In genomic region chrX:7204183-7204582, dm6 we compare ENCODE assay signal across 3 fruit fly cellular contexts.
TF ChIP-seq lines count a peak whose summit lies in the region.

No protein-coding gene starts in this region.

TF ChIP-seq in whole organism, embryonic, 481 proteins besides CTCF, POLR2A, EP300 and RAD21 (continued from another document and continues in another):
- no peak for TF ChIP-seq Hmr (GFP tag; optimal IDR thresholded peaks at IDR 0.05; lab: Kevin White, UChicago)
- no peak for TF ChIP-seq sd (tag; optimal IDR thresholded peaks at IDR 0.05; lab: Kevin White, UChicago)
- TF ChIP-seq CG43689 (GFP tag; IDR thresholded peaks at IDR 0.05; lab: Robert Waterston, UW): no peak
- peak; percentile 62 for TF ChIP-seq row (GFP tag; IDR thresholded peaks at IDR 0.05; lab: Robert Waterston, UW)
- no peak for TF ChIP-seq tin (GFP tag; optimal IDR thresholded peaks at IDR 0.05; lab: Kevin White, UChicago)
- no peak for TF ChIP-seq ken (GFP tag; IDR thresholded peaks at IDR 0.05; lab: Robert Waterston, UW)
- TF ChIP-seq CoRest (tag; optimal IDR thresholded peaks at IDR 0.05; lab: Kevin White, UChicago): peak; percentile 75
- peak; percentile 72 for TF ChIP-seq CG14710 (tag; optimal IDR thresholded peaks at IDR 0.05; lab: Kevin White, UChicago)
- TF ChIP-seq crol (GFP tag; IDR thresholded peaks at IDR 0.05; lab: Robert Waterston, UW): no peak
- peak; percentile 59 for TF ChIP-seq lmd (GFP tag; IDR thresholded peaks at IDR 0.05; lab: Robert Waterston, UW)
- no peak for TF ChIP-seq pzg (GFP tag; optimal IDR thresholded peaks at IDR 0.05; lab: Kevin White, UChicago)
- no peak for TF ChIP-seq D (optimal IDR thresholded peaks at IDR 0.05; lab: Kevin White, UChicago)
- peak; percentile 56 for TF ChIP-seq D (GFP tag; optimal IDR thresholded peaks at IDR 0.05; lab: Kevin White, UChicago)
- no peak for TF ChIP-seq Max (GFP tag; optimal IDR thresholded peaks at IDR 0.05; lab: Kevin White, UChicago)
- TF ChIP-seq CG14667 (GFP tag; IDR thresholded peaks at IDR 0.05; lab: Robert Waterston, UW): no peak
- TF ChIP-seq zen (tag; optimal IDR thresholded peaks at IDR 0.05; lab: Kevin White, UChicago): no peak
- TF ChIP-seq CG10274 (GFP tag; optimal IDR thresholded peaks at IDR 0.05; lab: Kevin White, UChicago): no peak
- TF ChIP-seq zen2 (GFP tag; IDR thresholded peaks at IDR 0.05; lab: Robert Waterston, UW; ENCODE audit: partially characterized antibody): no peak
- no peak for TF ChIP-seq fu2 (GFP tag; optimal IDR thresholded peaks at IDR 0.05; lab: Kevin White, UChicago)
- TF ChIP-seq cwo (GFP tag; optimal IDR thresholded peaks at IDR 0.05; lab: Kevin White, UChicago): no peak
- TF ChIP-seq CG17359 (tag; optimal IDR thresholded peaks at IDR 0.05; lab: Kevin White, UChicago): peak; percentile 63
- TF ChIP-seq CG15601 (tag; optimal IDR thresholded peaks at IDR 0.05; lab: Kevin White, UChicago): peak; percentile 72
- peak; percentile 73 for TF ChIP-seq dmrt11E (tag; optimal IDR thresholded peaks at IDR 0.05; lab: Kevin White, UChicago)
- no peak for TF ChIP-seq CG4820 (GFP tag; optimal IDR thresholded peaks at IDR 0.05; lab: Kevin White, UChicago)
- no peak for TF ChIP-seq CG15073 (GFP tag; optimal IDR thresholded peaks at IDR 0.05; lab: Kevin White, UChicago)
- TF ChIP-seq abd-A (tag; optimal IDR thresholded peaks at IDR 0.05; lab: Kevin White, UChicago): no peak
- no peak for TF ChIP-seq CG8281 (tag; optimal IDR thresholded peaks at IDR 0.05; lab: Kevin White, UChicago)
- no peak for TF ChIP-seq Side (GFP tag; optimal IDR thresholded peaks at IDR 0.05; lab: Kevin White, UChicago)
- TF ChIP-seq Doc3 (GFP tag; IDR thresholded peaks at IDR 0.05; lab: Robert Waterston, UW; ENCODE audit: partially characterized antibody): no peak
- peak; percentile 64 for TF ChIP-seq Sox100B (GFP tag; optimal IDR thresholded peaks at IDR 0.05; lab: Kevin White, UChicago)
- no peak for TF ChIP-seq CG5953 (GFP tag; IDR thresholded peaks at IDR 0.05; lab: Robert Waterston, UW)
- no peak for TF ChIP-seq ssp (GFP tag; IDR thresholded peaks at IDR 0.05; lab: Robert Waterston, UW)
- no peak for TF ChIP-seq Poxn (GFP tag; IDR thresholded peaks at IDR 0.05; lab: Robert Waterston, UW)
- TF ChIP-seq CG8290 (GFP tag; optimal IDR thresholded peaks at IDR 0.05; lab: Kevin White, UChicago): no peak
- no peak for TF ChIP-seq CG8290 (tag; optimal IDR thresholded peaks at IDR 0.05; lab: Kevin White, UChicago)
- no peak for TF ChIP-seq Stat92E (GFP tag; optimal IDR thresholded peaks at IDR 0.05; lab: Kevin White, UChicago)
- TF ChIP-seq CG9932 (GFP tag; IDR thresholded peaks at IDR 0.05; lab: Robert Waterston, UW): no peak
- TF ChIP-seq trem (tag; optimal IDR thresholded peaks at IDR 0.05; lab: Kevin White, UChicago): peak; percentile 66
- no peak for TF ChIP-seq pfk (GFP tag; optimal IDR thresholded peaks at IDR 0.05; lab: Kevin White, UChicago)
- TF ChIP-seq Ptx1 (GFP tag; IDR thresholded peaks at IDR 0.05; lab: Robert Waterston, UW): peak; percentile 62
- TF ChIP-seq ab (GFP tag; optimal IDR thresholded peaks at IDR 0.05; lab: Kevin White, UChicago): no peak
- no peak for TF ChIP-seq CG6175 (GFP tag; IDR thresholded peaks at IDR 0.05; lab: Robert Waterston, UW)
- no peak for TF ChIP-seq Fer2 (tag; optimal IDR thresholded peaks at IDR 0.05; lab: Kevin White, UChicago)
- TF ChIP-seq CG31365 (tag; optimal IDR thresholded peaks at IDR 0.05; lab: Kevin White, UChicago): no peak
- no peak for TF ChIP-seq HLHmδ (GFP tag; optimal IDR thresholded peaks at IDR 0.05; lab: Kevin White, UChicago)
- TF ChIP-seq D19B (GFP tag; optimal IDR thresholded peaks at IDR 0.05; lab: Kevin White, UChicago): no peak
- no peak for TF ChIP-seq gt (GFP tag; IDR thresholded peaks at IDR 0.05; lab: Robert Waterston, UW)

TF ChIP-seq in whole organism, prepupa, 60 proteins besides CTCF, POLR2A, EP300 and RAD21 (continued from another document):
- peak; percentile 65 for TF ChIP-seq CG6808 (GFP tag; optimal IDR thresholded peaks at IDR 0.05; lab: Kevin White, UChicago)
- TF ChIP-seq Sox102F (GFP tag; optimal IDR thresholded peaks at IDR 0.05; lab: Kevin White, UChicago): peak; percentile 50
- peak; percentile 74 for TF ChIP-seq lz (GFP tag; optimal IDR thresholded peaks at IDR 0.05; lab: Kevin White, UChicago)
- TF ChIP-seq CG32006 (GFP tag; optimal IDR thresholded peaks at IDR 0.05; lab: Kevin White, UChicago): peak; percentile 91
- TF ChIP-seq fd59A (GFP tag; optimal IDR thresholded peaks at IDR 0.05; lab: Kevin White, UChicago): peak; percentile 69
- TF ChIP-seq Eip75B (GFP tag; optimal IDR thresholded peaks at IDR 0.05; lab: Kevin White, UChicago): peak; percentile 60
- TF ChIP-seq CG15336 (GFP tag; IDR thresholded peaks at IDR 0.05; lab: Robert Waterston, UW): peak; percentile 87
- peak; percentile 79 for TF ChIP-seq achi (GFP tag; optimal IDR thresholded peaks at IDR 0.05; lab: Kevin White, UChicago)
- peak; percentile 89 for TF ChIP-seq CG10631 (GFP tag; optimal IDR thresholded peaks at IDR 0.05; lab: Kevin White, UChicago)
- TF ChIP-seq CG16779 (tag; optimal IDR thresholded peaks at IDR 0.05; lab: Kevin White, UChicago): peak; percentile 2
- TF ChIP-seq Smox (GFP tag; optimal IDR thresholded peaks at IDR 0.05; lab: Kevin White, UChicago): peak; percentile 82
- no peak for TF ChIP-seq CG6854 (GFP tag; optimal IDR thresholded peaks at IDR 0.05; lab: Kevin White, UChicago)
- peak; percentile 38 for TF ChIP-seq dac (GFP tag; optimal IDR thresholded peaks at IDR 0.05; lab: Kevin White, UChicago)
- TF ChIP-seq salr (GFP tag; optimal IDR thresholded peaks at IDR 0.05; lab: Kevin White, UChicago): peak in 1 of 2 experiments; percentile 89
- TF ChIP-seq Sox15 (GFP tag; optimal IDR thresholded peaks at IDR 0.05; lab: Kevin White, UChicago): peak; percentile 53
- peak; percentile 80 for TF ChIP-seq Gug (GFP tag; IDR thresholded peaks at IDR 0.05; lab: Robert Waterston, UW)
- TF ChIP-seq CG10669 (GFP tag; optimal IDR thresholded peaks at IDR 0.05; lab: Kevin White, UChicago): peak; percentile 58
- no peak for TF ChIP-seq vri (GFP tag; optimal IDR thresholded peaks at IDR 0.05; lab: Kevin White, UChicago)
- TF ChIP-seq svp (GFP tag; lab: Kevin White, UChicago): peak; percentile 91
- TF ChIP-seq dsx (GFP tag; optimal IDR thresholded peaks at IDR 0.05; lab: Kevin White, UChicago; ENCODE audit: poor library complexity, severe bottlenecking): peak; percentile 84
- TF ChIP-seq esn (GFP tag; optimal IDR thresholded peaks at IDR 0.05; lab: Kevin White, UChicago): peak; percentile 83
- peak; percentile 67 for TF ChIP-seq spab (GFP tag; optimal IDR thresholded peaks at IDR 0.05; lab: Kevin White, UChicago)
- no peak for TF ChIP-seq Eip93F (GFP tag; optimal IDR thresholded peaks at IDR 0.05; lab: Kevin White, UChicago)
- peak; percentile 94 for TF ChIP-seq Eip78C (GFP tag; lab: Kevin White, UChicago)
- TF ChIP-seq CG6163 (GFP tag; IDR thresholded peaks at IDR 0.05; lab: Robert Waterston, UW): peak; percentile 67; the same call in 1 of the 3 replicates
- TF ChIP-seq CG31627 (GFP tag; optimal IDR thresholded peaks at IDR 0.05; lab: Kevin White, UChicago): peak; percentile 70
- TF ChIP-seq CG7368 (GFP tag; optimal IDR thresholded peaks at IDR 0.05; lab: Kevin White, UChicago): peak; percentile 36
- peak; percentile 79 for TF ChIP-seq CG6792 (GFP tag; optimal IDR thresholded peaks at IDR 0.05; lab: Kevin White, UChicago)
- peak; percentile 70 for TF ChIP-seq CG6276 (GFP tag; optimal IDR thresholded peaks at IDR 0.05; lab: Kevin White, UChicago)
- peak; percentile 47 to 61 for TF ChIP-seq ss (GFP tag; optimal IDR thresholded peaks at IDR 0.05; lab: Kevin White, UChicago)
- TF ChIP-seq Blimp-1 (GFP tag; optimal IDR thresholded peaks at IDR 0.05; lab: Kevin White, UChicago): peak; percentile 59
- TF ChIP-seq OdsH (GFP tag; optimal IDR thresholded peaks at IDR 0.05; lab: Kevin White, UChicago): peak; percentile 81
- peak; percentile 77 for TF ChIP-seq cyc (GFP tag; optimal IDR thresholded peaks at IDR 0.05; lab: Kevin White, UChicago)
- peak; percentile 75 for TF ChIP-seq CG4318 (GFP tag; optimal IDR thresholded peaks at IDR 0.05; lab: Kevin White, UChicago)
- TF ChIP-seq Sox14 (GFP tag; optimal IDR thresholded peaks at IDR 0.05; lab: Kevin White, UChicago): peak; percentile 73
- peak; percentile 76 for TF ChIP-seq Hr4 (GFP tag; optimal IDR thresholded peaks at IDR 0.05; lab: Kevin White, UChicago)
- no peak for TF ChIP-seq fd85E (GFP tag; optimal IDR thresholded peaks at IDR 0.05; lab: Kevin White, UChicago)

TF ChIP-seq in whole organism, wandering third instar larva, 38 proteins besides CTCF, POLR2A, EP300 and RAD21 (continued from another document):
- TF ChIP-seq Mio (GFP tag; optimal IDR thresholded peaks at IDR 0.05; lab: Kevin White, UChicago): no peak
- TF ChIP-seq GATAd (GFP tag; optimal IDR thresholded peaks at IDR 0.05; lab: Kevin White, UChicago): peak; percentile 11
- peak; percentile 35 for TF ChIP-seq br (GFP tag; optimal IDR thresholded peaks at IDR 0.05; lab: Kevin White, UChicago)
- no peak for TF ChIP-seq Rel (GFP tag; optimal IDR thresholded peaks at IDR 0.05; lab: Kevin White, UChicago)
- no peak for TF ChIP-seq Rel (tag; optimal IDR thresholded peaks at IDR 0.05; lab: Kevin White, UChicago)
- TF ChIP-seq rgr (GFP tag; optimal IDR thresholded peaks at IDR 0.05; lab: Kevin White, UChicago): peak; percentile 66
- no peak for TF ChIP-seq dl (GFP tag; optimal IDR thresholded peaks at IDR 0.05; lab: Kevin White, UChicago; ENCODE audit: insufficient read depth in 1 of 2, partially characterized antibody in 2 of 2)
